Fruit fly (Drosophila melanogaster): ENCODE measurements around the gene CG15865.

DNA sequence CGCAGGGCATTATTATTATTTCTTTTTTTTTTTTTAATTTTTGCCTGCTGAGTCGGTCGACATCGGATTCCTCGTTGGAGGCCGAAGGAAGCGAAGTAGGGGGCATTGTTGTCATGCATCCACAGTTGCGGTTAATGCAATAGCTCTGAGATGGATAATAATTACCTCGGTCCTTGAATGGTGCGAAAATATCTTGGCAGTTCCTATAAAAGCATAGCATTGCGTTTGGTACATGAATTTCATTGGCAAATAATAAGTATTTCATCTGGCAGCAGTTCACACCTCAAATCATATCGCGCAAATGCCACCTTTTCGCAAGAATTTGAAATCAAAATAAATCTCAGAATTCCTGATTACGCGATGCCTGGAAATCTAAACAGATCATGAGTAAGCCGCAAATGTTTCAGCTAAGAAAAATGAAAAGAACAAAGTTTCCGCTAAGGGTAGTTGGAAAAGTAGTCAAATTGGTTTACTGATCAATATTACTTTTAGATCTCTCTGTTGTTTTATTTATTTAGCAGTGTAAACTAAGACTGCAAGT, 17.1 kb downstream of the CG15865 start:
- TF ChIP-seq acj6 (GFP tag; optimal IDR thresholded peaks at IDR 0.05) (peak; percentile 20), pdm3 (GFP tag; optimal IDR thresholded peaks at IDR 0.05) (peak; percentile 49), CG11762 (GFP tag; optimal IDR thresholded peaks at IDR 0.05; ENCODE audit: insufficient read depth) (no peak), Sox102F (GFP tag; optimal IDR thresholded peaks at IDR 0.05) (peak; percentile 22), CG10631 (GFP tag; optimal IDR thresholded peaks at IDR 0.05) (peak; percentile 31)
